Fruit fly (Drosophila melanogaster): ENCODE results near the gene gukh.

Gene gukh

dm6 chr3R:19064037-19064664 is 80.3 kb downstream of the gukh start:
- TF ChIP-seq Pif1B (GFP tag; optimal IDR thresholded peaks at IDR 0.05) (peak; percentile 35), Ets98B (GFP tag; IDR thresholded peaks at IDR 0.05) (peak; percentile 15; the same call in 1 of the 2 replicates), CG10348 (GFP tag; IDR thresholded peaks at IDR 0.05) (no peak), Snoo (tag; optimal IDR thresholded peaks at IDR 0.05) (peak; percentile 67), rn (GFP tag; IDR thresholded peaks at IDR 0.05) (no peak), CG4496 (GFP tag; IDR thresholded peaks at IDR 0.05) (peak; percentile 40; the same call in 1 of the 3 replicates)

dm6 chr3R:19065474-19065873 is 81.6 kb downstream of the gukh start:
- TF ChIP-seq CG17806 (tag; optimal IDR thresholded peaks at IDR 0.05), result no peak
- TF ChIP-seq Snoo (tag; optimal IDR thresholded peaks at IDR 0.05), result no peak
- no peak for TF ChIP-seq Ets98B (GFP tag; IDR thresholded peaks at IDR 0.05)
- no peak for TF ChIP-seq CG12605 (GFP tag; IDR thresholded peaks at IDR 0.05)

dm6 chr3R:19066965-19067614 is 83.3 kb downstream of the gukh start:
- TF ChIP-seq EcR (GFP tag; optimal IDR thresholded peaks at IDR 0.05), result peak; percentile 93
- TF ChIP-seq Pif1A (GFP tag; optimal IDR thresholded peaks at IDR 0.05), result no peak
- no peak for TF ChIP-seq D1 (tag; optimal IDR thresholded peaks at IDR 0.05)
- no peak for TF ChIP-seq rn (GFP tag; IDR thresholded peaks at IDR 0.05)
- TF ChIP-seq gl (tag; optimal IDR thresholded peaks at IDR 0.05), result no peak

- no peak for TF ChIP-seq Snoo (tag; optimal IDR thresholded peaks at IDR 0.05)
- no peak for TF ChIP-seq CG8159 (tag; optimal IDR thresholded peaks at IDR 0.05)
- TF ChIP-seq CG8301 (tag; optimal IDR thresholded peaks at IDR 0.05), result no peak
- no peak for TF ChIP-seq Pif1A (GFP tag; optimal IDR thresholded peaks at IDR 0.05)
- no peak for TF ChIP-seq CG15710 (tag; optimal IDR thresholded peaks at IDR 0.05)
- no peak for TF ChIP-seq CG17806 (tag; optimal IDR thresholded peaks at IDR 0.05)
- peak; percentile 55; the same call in 2 of the 3 replicates for TF ChIP-seq fd96Ca (GFP tag; IDR thresholded peaks at IDR 0.05)
Measured at dm6 chr3R:19067876-19068406, 84.1 kb downstream of the gukh start.

- TF ChIP-seq CG4496 (GFP tag; IDR thresholded peaks at IDR 0.05) (0 out of 3 replicates have a peak, but pooled peaks have one; percentile 43), CG15710 (tag; optimal IDR thresholded peaks at IDR 0.05) (peak; percentile 28), CG14655 (GFP tag; optimal IDR thresholded peaks at IDR 0.05) (peak; percentile 54), CG12605 (GFP tag; IDR thresholded peaks at IDR 0.05) (no peak), CG9948 (tag; optimal IDR thresholded peaks at IDR 0.05) (peak; percentile 41), fd96Ca (GFP tag; IDR thresholded peaks at IDR 0.05) (no peak), CG17806 (tag; optimal IDR thresholded peaks at IDR 0.05) (peak; percentile 34), D1 (tag; optimal IDR thresholded peaks at IDR 0.05) (no peak), CG8301 (tag; optimal IDR thresholded peaks at IDR 0.05) (peak; percentile 24), Snoo (tag; optimal IDR thresholded peaks at IDR 0.05) (no peak), EcR (GFP tag; optimal IDR thresholded peaks at IDR 0.05) (no peak), CG8159 (tag; optimal IDR thresholded peaks at IDR 0.05) (peak; percentile 8), CG34367 (tag; optimal IDR thresholded peaks at IDR 0.05) (peak; percentile 35)
Measured at dm6 chr3R:19069740-19070139, 85.9 kb downstream of the gukh start.

- TF ChIP-seq CG8159 (tag; optimal IDR thresholded peaks at IDR 0.05), result peak; percentile 57
- no peak for TF ChIP-seq Ets98B (GFP tag; IDR thresholded peaks at IDR 0.05)
- no peak for TF ChIP-seq CG12605 (GFP tag; IDR thresholded peaks at IDR 0.05)
- TF ChIP-seq D1 (tag; optimal IDR thresholded peaks at IDR 0.05), result peak; percentile 7
- TF ChIP-seq Snoo (tag; optimal IDR thresholded peaks at IDR 0.05), result no peak
- peak; percentile 40 for TF ChIP-seq CG17806 (tag; optimal IDR thresholded peaks at IDR 0.05)
- TF ChIP-seq gl (tag; optimal IDR thresholded peaks at IDR 0.05), result no peak
- TF ChIP-seq CG10348 (GFP tag; IDR thresholded peaks at IDR 0.05), result no peak
- peak; percentile 21 for TF ChIP-seq Pif1A (GFP tag; optimal IDR thresholded peaks at IDR 0.05)
- no peak for TF ChIP-seq CG4496 (GFP tag; IDR thresholded peaks at IDR 0.05)
- no peak for TF ChIP-seq CG13204 (GFP tag; optimal IDR thresholded peaks at IDR 0.05)
- TF ChIP-seq CG8301 (tag; optimal IDR thresholded peaks at IDR 0.05), result peak; percentile 69
- TF ChIP-seq CG9948 (tag; optimal IDR thresholded peaks at IDR 0.05), result peak; percentile 60
- TF ChIP-seq CG32121 (GFP tag; IDR thresholded peaks at IDR 0.05), result no peak
- peak; percentile 37 for TF ChIP-seq CG34367 (tag; optimal IDR thresholded peaks at IDR 0.05)
- TF ChIP-seq CG14655 (GFP tag; optimal IDR thresholded peaks at IDR 0.05), result peak; percentile 80
- TF ChIP-seq EcR (GFP tag; optimal IDR thresholded peaks at IDR 0.05), result no peak
- peak; percentile 45 for TF ChIP-seq CG15710 (tag; optimal IDR thresholded peaks at IDR 0.05)
- TF ChIP-seq Pif1B (GFP tag; optimal IDR thresholded peaks at IDR 0.05), result no peak
- no peak for TF ChIP-seq fd96Ca (GFP tag; IDR thresholded peaks at IDR 0.05)
- no peak for TF ChIP-seq rn (GFP tag; IDR thresholded peaks at IDR 0.05)
Measured at dm6 chr3R:19070222-19070949, 86.6 kb downstream of the gukh start.
